Worm (Caenorhabditis elegans) whole organism, young adult: ENCODE results near the gene ZK218.11.

Experiments used
- B0261.1 ChIP-seq: sonication (generic microtip); optimal IDR thresholded peaks from 2 replicates; lab custom pipeline; 2016; ENCODE audit warnings: mild to moderate bottlenecking, missing genetic modification characterization, moderate library complexity, missing compliant biosample characterization
- C06A6.2 ChIP-seq: fragments of 200-800 bp; sonication (Bioruptor generic); conservative IDR thresholded peaks from 2 replicates; pipeline ENCODE4 v1.3.6; 2022; ENCODE audit warnings: missing genetic modification characterization, missing compliant biosample characterization
- F52B5.7 ChIP-seq: sonication (generic microtip); optimal IDR thresholded peaks from 2 replicates; lab custom pipeline; 2016; ENCODE audit warnings: mild to moderate bottlenecking, missing genetic modification characterization, missing compliant biosample characterization
- F55B11.4 ChIP-seq: sonication (generic microtip); optimal IDR thresholded peaks from 2 replicates; lab custom pipeline; 2016; ENCODE audit warnings: missing compliant biosample characterization, missing genetic modification characterization, borderline replicate concordance; ENCODE audit not compliant: insufficient read depth
- F57A8.1 ChIP-seq: fragments of 200-800 bp; sonication (Bioruptor generic); optimal IDR thresholded peaks from 2 replicates; lab custom pipeline; 2018; ENCODE audit warnings: mild to moderate bottlenecking, missing genetic modification characterization, moderate library complexity, missing compliant biosample characterization
- T26A5.8 ChIP-seq: sonication (generic microtip); optimal IDR thresholded peaks from 2 replicates; lab custom pipeline; 2016; ENCODE audit warnings: missing genetic modification characterization, missing compliant biosample characterization
- Y53F4B.3 ChIP-seq: fragments of 200-800 bp; sonication (Bioruptor generic); IDR thresholded peaks from 2 replicates; pipeline ENCODE4 v1.3.6; 2022; ENCODE audit warnings: missing genetic modification reagents, missing genetic modification characterization, missing compliant biosample characterization
- ZK185.1 ChIP-seq: sonication (generic microtip); optimal IDR thresholded peaks from 2 replicates; lab custom pipeline; 2016; ENCODE audit warnings: mild to moderate bottlenecking, missing genetic modification characterization, missing compliant biosample characterization; ENCODE audit not compliant: poor library complexity, severe bottlenecking
- aptf-2 ChIP-seq: fragments of 200-800 bp; sonication (Bioruptor generic); conservative IDR thresholded peaks from 2 replicates; pipeline ENCODE4 v1.3.6; 2022; ENCODE audit warnings: missing genetic modification reagents, missing genetic modification characterization, missing compliant biosample characterization
- attf-3 ChIP-seq: fragments of 200-800 bp; sonication (Bioruptor generic); conservative IDR thresholded peaks from 2 replicates; pipeline ENCODE4 v1.3.6; 2022; ENCODE audit warnings: missing genetic modification reagents, missing genetic modification characterization, missing compliant biosample characterization
- bed-1 ChIP-seq: fragments of 200-800 bp; sonication (Bioruptor generic); IDR thresholded peaks from 2 replicates; pipeline ENCODE4 v1.3.6; 2022; ENCODE audit warnings: missing genetic modification reagents, missing genetic modification characterization, missing compliant biosample characterization
- ceh-100 ChIP-seq: fragments of 200-800 bp; sonication (Bioruptor generic); IDR thresholded peaks from 2 replicates; pipeline ENCODE4 v1.3.6; 2022; ENCODE audit warnings: missing genetic modification reagents, missing genetic modification characterization, missing compliant biosample characterization
- die-1 ChIP-seq: sonication (generic microtip); optimal IDR thresholded peaks from 2 replicates; lab custom pipeline; 2016; ENCODE audit warnings: missing genotype, mild to moderate bottlenecking, missing genetic modification characterization, missing compliant biosample characterization
- efl-1 ChIP-seq: fragments of 150-350 bp; optimal IDR thresholded peaks from 2 replicates; lab custom pipeline; 2014; ENCODE audit warnings: missing biosample characterization, missing genetic modification reagents, missing genetic modification characterization
- egl-18 ChIP-seq: fragments of 200-800 bp; sonication (Bioruptor generic); IDR thresholded peaks from 2 replicates; pipeline ENCODE4 v1.3.6; 2022; ENCODE audit warnings: missing genetic modification reagents, missing genetic modification characterization, missing compliant biosample characterization
- hlh-12 ChIP-seq: sonication (generic microtip); optimal IDR thresholded peaks from 2 replicates; lab custom pipeline; 2016; ENCODE audit warnings: missing genetic modification characterization, missing compliant biosample characterization
- hmg-20 ChIP-seq: fragments of 200-800 bp; sonication (Bioruptor generic); IDR thresholded peaks from 2 replicates; pipeline ENCODE4 v1.3.6; 2022; ENCODE audit warnings: missing genetic modification reagents, missing genetic modification characterization, missing compliant biosample characterization
- hsf-1 ChIP-seq: fragments of 200-800 bp; sonication (Bioruptor generic); IDR thresholded peaks from 2 replicates; pipeline ENCODE4 v1.3.6; 2022; ENCODE audit warnings: missing genetic modification reagents, missing genetic modification characterization, missing compliant biosample characterization
- lin-26 ChIP-seq: fragments of 200-800 bp; sonication (Bioruptor generic); IDR thresholded peaks from 2 replicates; pipeline ENCODE4 v1.3.6; 2022; ENCODE audit warnings: missing genetic modification reagents, missing genetic modification characterization, missing compliant biosample characterization
- lin-35 ChIP-seq, 3 experiments: fragments of 150-350 bp in 2 of 3; sonication (generic microtip) in 1 of 3; optimal IDR thresholded peaks; 2 replicates each; lab custom pipeline; 2014 to 2018; ENCODE audit warnings: missing biosample characterization in 3 of 3, missing genetic modification characterization in 3 of 3, missing genetic modification reagents in 3 of 3
- lin-40 ChIP-seq: sonication (generic microtip); optimal IDR thresholded peaks from 2 replicates; lab custom pipeline; 2016; ENCODE audit warnings: missing genetic modification characterization, mild to moderate bottlenecking, missing compliant biosample characterization, missing genotype, missing genetic modification reagents
- lsy-27 ChIP-seq: sonication (generic microtip); optimal IDR thresholded peaks from 2 replicates; lab custom pipeline; 2017; ENCODE audit warnings: missing genetic modification characterization, mild to moderate bottlenecking, missing compliant biosample characterization, antibody characterized with exemption, missing genotype, borderline replicate concordance; ENCODE audit not compliant: insufficient read depth
- madf-10 ChIP-seq: sonication (generic microtip); optimal IDR thresholded peaks from 2 replicates; lab custom pipeline; 2016; ENCODE audit warnings: mild to moderate bottlenecking, missing genetic modification characterization, missing compliant biosample characterization
- madf-3 ChIP-seq: fragments of 200-800 bp; sonication (Bioruptor generic); IDR thresholded peaks from 2 replicates; pipeline ENCODE4 v1.3.6; 2022; ENCODE audit warnings: missing genetic modification reagents, missing genetic modification characterization, missing compliant biosample characterization
- madf-6 ChIP-seq: fragments of 200-800 bp; sonication (Bioruptor generic); IDR thresholded peaks from 2 replicates; pipeline ENCODE4 v1.3.6; 2022; ENCODE audit warnings: missing genetic modification reagents, missing genetic modification characterization, missing compliant biosample characterization
- mel-28 ChIP-seq: sonication (generic microtip); optimal IDR thresholded peaks from 2 replicates; lab custom pipeline; 2016; ENCODE audit warnings: borderline replicate concordance, mild to moderate bottlenecking, missing genetic modification characterization, missing compliant biosample characterization
- nhr-80 ChIP-seq: sonication (generic microtip); optimal IDR thresholded peaks from 2 replicates; lab custom pipeline; 2016; ENCODE audit warnings: missing genetic modification characterization, missing compliant biosample characterization
- nhr-90 ChIP-seq: sonication (generic microtip); optimal IDR thresholded peaks from 2 replicates; lab custom pipeline; 2016; ENCODE audit warnings: missing genotype, mild to moderate bottlenecking, missing genetic modification characterization, missing compliant biosample characterization
- pha-4 ChIP-seq: fragments of 150-350 bp; sonication (generic microtip); optimal IDR thresholded peaks from 2 replicates; lab custom pipeline; 2014; ENCODE audit warnings: missing biosample characterization, missing genetic modification reagents, missing genetic modification characterization
- sptf-2 ChIP-seq: fragments of 200-800 bp; sonication (Bioruptor generic); optimal IDR thresholded peaks from 2 replicates; lab custom pipeline; 2018; ENCODE audit warnings: mild to moderate bottlenecking, missing genetic modification characterization, missing compliant biosample characterization
- tbp1 ChIP-seq: fragments of 200-800 bp; sonication (Bioruptor generic); optimal IDR thresholded peaks from 2 replicates; lab custom pipeline; 2018; ENCODE audit warnings: mild to moderate bottlenecking, missing genetic modification characterization, missing compliant biosample characterization
- tlf-1 ChIP-seq: fragments of 200-800 bp; sonication (Bioruptor generic); optimal IDR thresholded peaks from 2 replicates; lab custom pipeline; 2018; ENCODE audit warnings: mild to moderate bottlenecking, missing genetic modification characterization, missing compliant biosample characterization
- unc-62 ChIP-seq: fragments of 150-350 bp; optimal IDR thresholded peaks from 2 replicates; lab custom pipeline; 2014; ENCODE audit warnings: missing biosample characterization, missing genetic modification reagents, missing genetic modification characterization
- ztf-26 ChIP-seq: sonication (generic microtip); optimal IDR thresholded peaks from 2 replicates; lab custom pipeline; 2017; ENCODE audit warnings: missing genetic modification characterization, missing compliant biosample characterization

Gene ZK218.11

ce11 chrV:17071578-17071977 lies 36.6 kb downstream of the ZK218.11 start, which contains the start of gene srbc-14 (continued):
- TF ChIP-seq F52B5.7 (tag; lab: Kevin White, UChicago), result no peak
- TF ChIP-seq hsf-1 (GFP tag; lab: Robert Waterston, UW), result no peak
- no peak for TF ChIP-seq nhr-80 (tag; lab: Kevin White, UChicago)
- no peak for TF ChIP-seq ztf-26 (tag; lab: Kevin White, UChicago)
- no peak for TF ChIP-seq ceh-100
- TF ChIP-seq attf-3 (GFP tag; lab: Robert Waterston, UW), result no peak

DNA sequence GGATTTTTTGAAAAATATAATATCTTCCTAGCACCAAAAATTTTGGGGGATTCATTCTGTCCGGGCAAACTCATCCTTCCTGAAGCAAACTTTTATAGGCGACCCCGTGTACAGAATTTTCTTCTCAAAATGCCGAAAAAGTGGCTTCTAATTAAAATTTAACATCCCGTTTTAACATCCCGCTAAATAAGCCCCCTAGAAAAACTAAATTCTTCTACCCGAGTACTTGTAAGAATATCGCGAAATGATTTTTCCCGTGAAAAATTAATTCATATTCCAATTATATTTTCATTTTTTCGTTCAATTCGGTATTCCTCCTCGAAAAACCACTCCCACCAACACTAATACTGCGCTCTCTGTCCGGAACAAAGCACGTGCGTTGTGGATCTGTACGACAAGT lies 39.4 kb downstream of the ZK218.11 start, which contains the start of gene T05E12.8:
TSS of gene T05E12.8 (plus strand) at position 301 of the 400 bp plus-strand sequence.
- TF ChIP-seq nhr-90 (tag; lab: Kevin White, UChicago), result no peak
- no peak for TF ChIP-seq die-1 (tag; lab: Kevin White, UChicago)
- no peak for TF ChIP-seq F57A8.1 (GFP tag; lab: Kevin White, UChicago)

DNA sequence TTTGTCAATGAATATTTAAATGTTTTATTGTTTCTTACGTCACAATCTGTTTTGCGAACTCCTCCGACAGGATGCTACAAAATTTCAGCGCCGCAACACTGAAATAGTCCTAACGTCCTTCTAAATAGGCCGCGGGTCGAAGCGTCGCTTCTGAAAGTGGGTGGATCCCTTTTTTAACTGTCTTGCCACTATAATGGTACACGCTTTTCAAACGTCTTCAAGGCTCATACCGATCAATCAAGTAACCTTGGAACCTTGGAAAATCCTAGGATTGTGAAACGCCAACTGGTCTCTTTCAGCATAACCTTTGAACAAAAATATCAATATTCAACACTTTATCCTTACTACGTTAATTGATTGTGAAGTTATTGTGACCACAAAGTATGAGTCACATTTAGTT lies 41.6 kb downstream of the ZK218.11 start:
- no peak for TF ChIP-seq madf-10 (tag; lab: Kevin White, UChicago)
- TF ChIP-seq Y53F4B.3 (GFP tag; lab: Robert Waterston, UW), result no peak
- no peak for TF ChIP-seq ZK185.1 (tag; lab: Kevin White, UChicago)
- TF ChIP-seq madf-6 (GFP tag; lab: Robert Waterston, UW), result no peak
- TF ChIP-seq mel-28 (tag; lab: Kevin White, UChicago), result no peak
- no peak for TF ChIP-seq pha-4 (tag; lab: Kevin White, UChicago)
- no peak for TF ChIP-seq lin-26
- TF ChIP-seq hmg-20, result no peak
- TF ChIP-seq egl-18 (GFP tag; lab: Robert Waterston, UW), result no peak
- TF ChIP-seq F52B5.7 (tag; lab: Kevin White, UChicago), result no peak
- TF ChIP-seq lin-40 (tag; lab: Kevin White, UChicago), result no peak
- TF ChIP-seq lsy-27, result no peak
- TF ChIP-seq F55B11.4 (tag; lab: Kevin White, UChicago), result no peak
- TF ChIP-seq unc-62 (GFP tag; lab: Kevin White, UChicago), result no peak
- no peak for TF ChIP-seq T26A5.8 (tag; lab: Kevin White, UChicago)

DNA sequence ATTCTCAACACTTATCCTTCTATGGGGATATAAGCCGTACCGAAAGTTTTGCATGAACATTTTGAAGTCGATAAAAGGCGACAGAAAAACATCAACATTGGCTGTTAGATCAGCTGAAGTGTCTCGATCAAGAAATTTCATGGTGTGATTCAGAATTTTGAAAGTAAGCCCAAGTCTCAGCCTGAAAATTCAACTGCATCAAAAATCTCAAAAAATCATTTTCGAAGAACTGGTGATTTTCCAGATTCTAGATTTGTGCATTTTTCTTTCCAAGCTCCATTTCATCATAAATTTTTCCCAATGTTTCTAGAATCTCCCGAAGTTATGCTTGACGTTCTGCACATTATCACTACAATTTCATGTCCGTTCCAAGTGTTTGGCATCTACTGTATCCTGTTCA lies 43.5 kb downstream of the ZK218.11 start, which contains the start of gene srh-255:
TSS of gene srh-255 (plus strand) at position 301 of the 400 bp plus-strand sequence.
- TF ChIP-seq bed-1 (GFP tag; lab: Robert Waterston, UW), result no peak
- no peak for TF ChIP-seq hlh-12 (tag; lab: Kevin White, UChicago)
- no peak for TF ChIP-seq efl-1 (GFP tag; lab: Kevin White, UChicago)
- no peak for TF ChIP-seq hmg-20
- TF ChIP-seq madf-3 (GFP tag; lab: Robert Waterston, UW), result no peak
- no peak for TF ChIP-seq sptf-2 (GFP tag; lab: Kevin White, UChicago)
- no peak for TF ChIP-seq B0261.1 (tag; lab: Kevin White, UChicago)
- TF ChIP-seq tlf-1, result no peak
- no peak for TF ChIP-seq aptf-2 (GFP tag; lab: Robert Waterston, UW)
- TF ChIP-seq lin-35 (GFP tag; optimal IDR thresholded peaks at IDR 0.05; lab: Kevin White, UChicago), result no peak
- TF ChIP-seq C06A6.2, result no peak
- TF ChIP-seq tbp1, result no peak
- TF ChIP-seq, all 124 proteins: peak for 0
